Fruit fly (Drosophila melanogaster) whole organism: ENCODE data around the gene wts.

ENCODE experiments used
- CG8478 ChIP-seq: fragments of >200 bp; optimal IDR thresholded peaks from 2 replicates; lab custom pipeline; 2018; ENCODE audit warnings: inconsistent platforms
- Dll ChIP-seq: fragments of >200 bp; optimal IDR thresholded peaks from 2 replicates; lab custom pipeline; 2017
- EcR ChIP-seq, 2 experiments: fragments of >200 bp; optimal IDR thresholded peaks; 2 replicates each; lab custom pipeline; 2017; ENCODE audit warnings: missing biosample characterization in 2 of 2, missing genetic modification characterization in 2 of 2, missing genetic modification reagents in 2 of 2
- pan ChIP-seq: fragments of >200 bp; optimal IDR thresholded peaks from 2 replicates; lab custom pipeline; 2017
- psq ChIP-seq: fragments of >200 bp; optimal IDR thresholded peaks from 2 replicates; lab custom pipeline; 2017
- usp ChIP-seq: fragments of >200 bp; optimal IDR thresholded peaks from 2 replicates; lab custom pipeline; 2017; ENCODE audit warnings: missing biosample characterization, missing genetic modification characterization, mixed read lengths

- no peak for TF ChIP-seq pan (lab: Kevin White, UChicago)
- TF ChIP-seq psq: no peak
- TF ChIP-seq EcR (GFP tag; optimal IDR thresholded peaks at IDR 0.05; lab: Kevin White, UChicago): no peak
- TF ChIP-seq CG8478 (lab: Kevin White, UChicago): no peak
- no peak for TF ChIP-seq usp (GFP tag; lab: Kevin White, UChicago)
- TF ChIP-seq Dll (lab: Kevin White, UChicago): no peak
These were observed 21.1 kb upstream of the wts start, which contains the start of gene CG15544 for dm6 chr3R:30827544-30827943.
